Worm (Caenorhabditis elegans) whole organism, early embryonic: ENCODE data around the gene dmsr-10.

Experiments used
- aly-1 ChIP-seq: sonication (generic microtip); optimal IDR thresholded peaks from 2 replicates; lab custom pipeline; 2016; ENCODE audit warnings: missing genetic modification characterization, missing compliant biosample characterization
- ama-1 ChIP-seq: fragments of 150-350 bp; optimal IDR thresholded peaks from 2 replicates; lab custom pipeline; 2014
- tbx-11 ChIP-seq: fragments of 200-800 bp; sonication (Bioruptor generic); IDR thresholded peaks from 2 replicates; pipeline ENCODE4 v1.3.6; 2022; ENCODE audit warnings: missing genetic modification characterization, missing compliant biosample characterization

ce11 chrV:6792973-6793372, 8.8 kb downstream of the dmsr-10 start:
- TF ChIP-seq aly-1 (tag; lab: Kevin White, UChicago) (no peak), ama-1 (no peak), tbx-11 (no peak)
